Worm (Caenorhabditis elegans): ENCODE measurements around the gene clec-122.

- TF ChIP-seq nhr-11 (tag; optimal IDR thresholded peaks at IDR 0.05): no peak
- no peak for TF ChIP-seq fos-1 (tag; optimal IDR thresholded peaks at IDR 0.05)
- no peak for TF ChIP-seq pqm-1 (tag; optimal IDR thresholded peaks at IDR 0.05)
- no peak for TF ChIP-seq ZK546.5 (tag; optimal IDR thresholded peaks at IDR 0.05)
- TF ChIP-seq ceh-16 (tag; optimal IDR thresholded peaks at IDR 0.05): no peak
Measured at ce11 chrII:3062876-3063275, 43.0 kb upstream of the clec-122 start.
